Fruit fly (Drosophila melanogaster): ENCODE data around the gene ush.

The ush gene

DNA sequence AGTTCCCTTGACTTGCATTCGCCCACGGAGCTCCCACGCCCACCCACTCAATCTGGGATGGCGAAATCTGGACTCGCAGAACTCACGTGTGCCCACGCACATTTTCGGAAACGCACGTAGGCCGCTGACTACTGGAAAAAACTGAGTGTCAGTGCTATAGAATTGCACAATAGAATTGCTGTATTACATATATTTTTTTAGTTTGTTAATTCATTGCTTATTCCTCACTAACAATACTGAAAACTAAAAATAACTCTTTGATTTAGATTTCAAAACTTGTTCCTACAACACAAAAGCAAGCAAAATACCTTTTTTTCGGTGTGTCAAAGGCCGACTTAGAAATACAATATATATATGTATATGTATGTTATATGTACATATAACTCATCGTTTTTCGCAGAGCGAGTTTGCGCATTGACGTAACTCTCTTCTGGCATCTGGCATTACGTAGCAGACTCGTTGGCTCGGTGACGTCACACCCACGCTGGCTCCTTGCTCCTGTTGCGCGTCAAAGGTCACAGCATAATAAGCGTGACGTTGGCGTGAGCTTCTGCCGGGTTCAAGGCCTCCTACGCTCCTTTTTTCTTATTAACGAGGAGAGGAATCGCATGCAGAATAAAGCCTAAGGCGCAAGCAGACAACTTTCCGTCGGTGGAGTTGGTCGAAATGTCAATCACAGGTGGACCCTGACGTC, 5.9 kb downstream of the ush start (continued):
- TF ChIP-seq salm (tag; optimal IDR thresholded peaks at IDR 0.05) (no peak), bcd (GFP tag; optimal IDR thresholded peaks at IDR 0.05) (peak; percentile 81), CG8359 (GFP tag; optimal IDR thresholded peaks at IDR 0.05; ENCODE audit: borderline replicate concordance) (no peak), p53 (GFP tag; optimal IDR thresholded peaks at IDR 0.05) (peak; percentile 11), emc (GFP tag; optimal IDR thresholded peaks at IDR 0.05) (peak; percentile 40), CG17802 (tag; optimal IDR thresholded peaks at IDR 0.05) (no peak), Oli (tag; optimal IDR thresholded peaks at IDR 0.05) (peak; percentile 78), maf-S (GFP tag; optimal IDR thresholded peaks at IDR 0.05) (peak; percentile 49), zen2 (GFP tag; IDR thresholded peaks at IDR 0.05; ENCODE audit: partially characterized antibody) (no peak), slbo (GFP tag; IDR thresholded peaks at IDR 0.05) (no peak), hkb (optimal IDR thresholded peaks at IDR 0.05) (no peak), hkb (GFP tag; IDR thresholded peaks at IDR 0.05) (no peak), pfk (GFP tag; optimal IDR thresholded peaks at IDR 0.05) (no peak), Gug (GFP tag; IDR thresholded peaks at IDR 0.05) (peak; percentile 73; the same call in 3 of the 4 replicates), Stat92E (GFP tag; optimal IDR thresholded peaks at IDR 0.05) (no peak), bigmax (GFP tag; optimal IDR thresholded peaks at IDR 0.05) (no peak), CG2712 (tag; optimal IDR thresholded peaks at IDR 0.05) (peak; percentile 78), insv (GFP tag; optimal IDR thresholded peaks at IDR 0.05) (no peak), zf30C (GFP tag; optimal IDR thresholded peaks at IDR 0.05) (peak; percentile 78), crc (GFP tag; optimal IDR thresholded peaks at IDR 0.05) (peak; percentile 65), dmrt99B (tag; optimal IDR thresholded peaks at IDR 0.05) (peak; percentile 88), rib (GFP tag; IDR thresholded peaks at IDR 0.05) (no peak), CG15514 (GFP tag; optimal IDR thresholded peaks at IDR 0.05) (peak; percentile 89), Mad (GFP tag; optimal IDR thresholded peaks at IDR 0.05) (peak; percentile 37), pnt (GFP tag; optimal IDR thresholded peaks at IDR 0.05) (peak; percentile 35), CG2120 (GFP tag; optimal IDR thresholded peaks at IDR 0.05) (peak; percentile 94), Side (GFP tag; optimal IDR thresholded peaks at IDR 0.05) (peak; percentile 11), CG14441 (GFP tag; IDR thresholded peaks at IDR 0.05) (no peak), CG4328 (GFP tag; optimal IDR thresholded peaks at IDR 0.05) (peak; percentile 26), twi (tag; optimal IDR thresholded peaks at IDR 0.05) (no peak), fd64A (GFP tag; optimal IDR thresholded peaks at IDR 0.05) (no peak), CG7786 (GFP tag; optimal IDR thresholded peaks at IDR 0.05) (peak; percentile 64), CG1832 (GFP tag; optimal IDR thresholded peaks at IDR 0.05) (no peak), az2 (GFP tag; optimal IDR thresholded peaks at IDR 0.05) (peak; percentile 66), peb (GFP tag; IDR thresholded peaks at IDR 0.05) (no peak), cg (GFP tag; optimal IDR thresholded peaks at IDR 0.05) (no peak), HLH54F (GFP tag; optimal IDR thresholded peaks at IDR 0.05) (peak; percentile 76), Bteb2 (GFP tag; optimal IDR thresholded peaks at IDR 0.05) (peak; percentile 83), Hr3 (GFP tag; optimal IDR thresholded peaks at IDR 0.05) (peak; percentile 65), kni (GFP tag; optimal IDR thresholded peaks at IDR 0.05) (no peak), Hr39 (optimal IDR thresholded peaks at IDR 0.05) (no peak), CG17829 (tag; optimal IDR thresholded peaks at IDR 0.05) (peak; percentile 71), pb (GFP tag; optimal IDR thresholded peaks at IDR 0.05) (peak; percentile 47), CG14710 (tag; optimal IDR thresholded peaks at IDR 0.05) (peak; percentile 33), dysf (GFP tag; IDR thresholded peaks at IDR 0.05) (no peak), HLH3B (GFP tag; IDR thresholded peaks at IDR 0.05) (no peak), CG1603 (tag; optimal IDR thresholded peaks at IDR 0.05) (peak; percentile 70), CG12659 (GFP tag; optimal IDR thresholded peaks at IDR 0.05) (peak; percentile 91), CG10209 (GFP tag; optimal IDR thresholded peaks at IDR 0.05) (peak; percentile 87), Hr51 (GFP tag; optimal IDR thresholded peaks at IDR 0.05) (peak; percentile 76 to 90)

Measured in whole organism, embryonic.